Fruit fly (Drosophila melanogaster) whole organism, prepupa: Measurements from ENCODE around the gene lilli.

ENCODE experiments used
- CG11294 ChIP-seq: fragments of 200-800 bp; sonication (Bioruptor generic); IDR thresholded peaks from 2 replicates; pipeline ENCODE4 v1.3.6; 2022; ENCODE audit warnings: missing biosample characterization, missing genetic modification characterization
- CG8632 ChIP-seq: fragments of 200-800 bp; sonication (Bioruptor generic); optimal IDR thresholded peaks from 3 replicates; lab custom pipeline; 2016; ENCODE audit warnings: missing biosample characterization, missing genetic modification characterization
- esn ChIP-seq: fragments of 200-800 bp; sonication (Bioruptor generic); optimal IDR thresholded peaks from 2 replicates; lab custom pipeline; 2016; ENCODE audit warnings: missing biosample characterization, mild to moderate bottlenecking, missing genetic modification characterization, moderate library complexity

DNA sequence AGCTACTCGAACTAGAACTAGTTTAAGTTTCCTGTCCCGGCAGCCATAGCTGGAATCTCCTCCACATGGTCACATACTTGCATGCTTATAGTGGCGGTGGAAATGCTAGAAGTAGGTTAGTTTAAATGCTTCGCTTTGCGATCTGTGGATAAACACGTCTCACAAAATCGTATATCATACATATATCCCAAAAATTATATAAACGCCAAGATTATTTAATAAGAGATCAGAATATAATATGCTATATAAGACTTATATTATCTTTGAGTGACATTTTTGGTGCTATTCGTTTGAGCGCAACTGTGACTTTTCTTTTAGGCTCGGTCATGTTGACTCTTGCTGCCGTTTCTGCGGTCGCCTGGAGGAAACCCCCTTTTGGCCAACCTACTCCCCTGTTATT lies 116.2 kb downstream of the lilli start:
- TF ChIP-seq esn (no peak), CG11294 (GFP tag; lab: Robert Waterston, UW) (no peak), CG8632 (GFP tag; lab: Kevin White, UChicago) (no peak)
